Worm (Caenorhabditis elegans) whole organism, midembryonic: ENCODE measurements around the gene C53B4.2.
A peak's percentile ranks its signal among the peaks of the same experiment; 100 is the strongest.
"Not testable (repeated sequence)": the region's sequence is repeated elsewhere in the genome, so short reads cannot be mapped to it uniquely, and the experiment has no call there.

Source experiments
- T22C8.4 ChIP-seq: fragments of 200-800 bp; sonication (Bioruptor generic); IDR thresholded peaks from 2 replicates; pipeline ENCODE4 v1.3.6; 2022; ENCODE audit warnings: missing genetic modification characterization, missing compliant biosample characterization
- cog-1 ChIP-seq: sonication (generic microtip); optimal IDR thresholded peaks from 2 replicates; lab custom pipeline; 2016; ENCODE audit warnings: missing genetic modification characterization, missing compliant biosample characterization
- flt-1 ChIP-seq: fragments of 200-800 bp; sonication (Bioruptor generic); IDR thresholded peaks from 2 replicates; pipeline ENCODE4 v1.3.6; 2022; ENCODE audit warnings: missing genetic modification characterization, missing compliant biosample characterization
- klf-2 ChIP-seq: fragments of 200-800 bp; sonication (Bioruptor generic); conservative IDR thresholded peaks from 2 replicates; pipeline ENCODE4 v1.3.6; 2022; ENCODE audit warnings: missing genetic modification reagents, missing genetic modification characterization, missing compliant biosample characterization
- ref-1 ChIP-seq: fragments of 200-800 bp; sonication (Bioruptor generic); conservative IDR thresholded peaks from 2 replicates; pipeline ENCODE4 v1.3.6; 2022; ENCODE audit warnings: missing genetic modification reagents, missing genetic modification characterization, missing compliant biosample characterization
- tab-1 ChIP-seq: fragments of 200-800 bp; sonication (Bioruptor generic); IDR thresholded peaks from 2 replicates; pipeline ENCODE4 v1.3.6; 2022; ENCODE audit warnings: missing genetic modification characterization, missing compliant biosample characterization
- ztf-23 ChIP-seq: fragments of 200-800 bp; sonication (Bioruptor generic); IDR thresholded peaks from 2 replicates; pipeline ENCODE4 v1.3.6; 2022; ENCODE audit warnings: missing genetic modification reagents, missing genetic modification characterization, missing compliant biosample characterization
- ztf-29 ChIP-seq: fragments of 200-800 bp; sonication (Bioruptor generic); IDR thresholded peaks from 2 replicates; pipeline ENCODE4 v1.3.6; 2022; ENCODE audit warnings: missing genetic modification reagents, missing genetic modification characterization, missing compliant biosample characterization

DNA sequence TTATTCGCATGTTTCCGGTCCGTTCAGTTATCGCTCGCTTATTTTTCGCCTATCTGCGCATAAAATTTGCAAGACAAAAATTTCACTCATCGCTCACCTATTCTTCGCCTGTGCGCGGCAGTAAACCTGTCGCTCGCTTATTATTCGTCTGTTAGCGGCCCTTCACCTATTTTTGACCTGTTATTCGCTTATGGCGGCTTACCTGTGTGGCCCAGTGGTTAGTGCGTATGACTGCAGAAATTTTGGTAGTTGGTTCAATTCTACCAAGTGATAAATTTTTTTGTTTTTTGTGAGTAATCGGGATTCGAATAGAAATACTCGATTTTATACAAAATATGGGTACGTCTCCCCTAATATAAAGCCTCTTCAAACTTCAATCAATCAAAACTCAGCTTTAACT lies 1.9 kb upstream of the C53B4.2 start:
- TF ChIP-seq flt-1 (GFP tag; lab: Robert Waterston, UW); cog-1 (tag; lab: Kevin White, UChicago): not testable (repeated sequence)
- TF ChIP-seq ztf-29 (GFP tag; lab: Robert Waterston, UW) = peak; percentile 88
- TF ChIP-seq ref-1 (GFP tag; lab: Robert Waterston, UW) = peak; percentile 72
- TF ChIP-seq klf-2 (GFP tag; lab: Robert Waterston, UW) = peak; percentile 82
- peak; percentile 79 for TF ChIP-seq T22C8.4
- TF ChIP-seq ztf-23 (GFP tag; lab: Robert Waterston, UW) = peak; percentile 82
- TF ChIP-seq tab-1 (GFP tag; lab: Robert Waterston, UW) = peak; percentile 90
